Fruit fly (Drosophila melanogaster): ENCODE measurements around the gene Upf2.

dm6 chrX:8120939-8121338 lies 45.7 kb upstream of the Upf2 start, which contains the start of gene CG2260:
- no peak for TF ChIP-seq h (optimal IDR thresholded peaks at IDR 0.05)
- TF ChIP-seq Sin3A (optimal IDR thresholded peaks at IDR 0.05), result no peak

Measured in Kc167 (cell line).